Worm (Caenorhabditis elegans) whole organism, L4 larva: ENCODE results near the gene clc-8.
A peak's percentile ranks its signal among the peaks of the same experiment; 100 is the strongest.

Experiments used
- arid-1 ChIP-seq: fragments of 200-800 bp; sonication (Bioruptor generic); conservative IDR thresholded peaks from 2 replicates; pipeline ENCODE4 v1.3.6; 2022; ENCODE audit warnings: missing genetic modification reagents, missing genetic modification characterization, missing compliant biosample characterization
- jun-1 ChIP-seq: fragments of 150-350 bp; optimal IDR thresholded peaks from 2 replicates; lab custom pipeline; 2014; ENCODE audit warnings: missing biosample characterization, missing genetic modification reagents, missing genetic modification characterization
- nhr-6 ChIP-seq: fragments of 150-350 bp; optimal IDR thresholded peaks from 2 replicates; lab custom pipeline; 2014; ENCODE audit warnings: missing biosample characterization, missing genetic modification characterization

Gene clc-8

DNA sequence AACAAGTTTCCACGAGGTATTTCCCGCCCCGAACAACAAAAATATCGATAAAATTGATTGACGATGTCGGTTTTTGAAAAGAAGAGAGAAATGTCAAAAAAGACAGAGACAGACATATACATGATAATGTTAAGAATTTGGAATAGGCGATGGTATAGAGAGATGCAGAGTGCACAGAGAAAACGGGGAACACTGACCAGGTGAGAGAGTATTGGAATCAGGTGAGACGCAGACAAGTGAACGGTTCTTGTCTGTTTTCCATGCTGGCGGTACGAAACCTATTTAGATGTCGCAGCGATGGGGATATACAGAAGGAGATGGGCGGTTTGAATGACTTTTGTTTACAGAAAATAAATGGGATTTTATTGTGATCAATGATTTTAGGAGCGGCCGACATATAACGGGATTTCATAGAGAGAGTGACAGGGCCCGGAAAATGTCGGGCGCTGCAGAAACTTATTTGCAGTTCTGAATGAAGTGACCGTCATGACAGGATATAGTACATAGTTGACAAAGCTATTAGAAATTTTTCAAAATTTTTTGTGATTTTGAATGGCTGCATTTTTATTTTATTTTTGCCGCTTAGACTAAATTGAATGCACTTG lies 51.4 kb downstream of the clc-8 start (continued):
- TF ChIP-seq nhr-6 = peak; percentile 23
- TF ChIP-seq arid-1 = no peak
- no peak for TF ChIP-seq jun-1 (tag; lab: Kevin White, UChicago)
